Worm (Caenorhabditis elegans): ENCODE data around the gene F42C5.5.
A peak's percentile ranks its signal among the peaks of the same experiment; 100 is the strongest.

The F42C5.5 gene

ce11 chrIV:7291066-7291465 lies 3.0 kb downstream of the F42C5.5 start:
- TF ChIP-seq elt-3 (tag; optimal IDR thresholded peaks at IDR 0.05), result no peak
- no peak for TF ChIP-seq flh-1 (GFP tag; optimal IDR thresholded peaks at IDR 0.05)
- no peak for TF ChIP-seq unc-120 (tag; optimal IDR thresholded peaks at IDR 0.05; ENCODE audit: poor library complexity, severe bottlenecking)
- no peak for TF ChIP-seq nhr-237 (tag; optimal IDR thresholded peaks at IDR 0.05)
- no peak for TF ChIP-seq unc-62 (GFP tag; optimal IDR thresholded peaks at IDR 0.05)
- TF ChIP-seq lin-32 (GFP tag; optimal IDR thresholded peaks at IDR 0.05), result no peak
- TF ChIP-seq sem-2 (GFP tag; optimal IDR thresholded peaks at IDR 0.05), result no peak
- no peak for TF ChIP-seq nhr-12 (tag; optimal IDR thresholded peaks at IDR 0.05)

- no peak for TF ChIP-seq sptf-1 (tag; optimal IDR thresholded peaks at IDR 0.05)
- no peak for TF ChIP-seq hlh-1 (tag; optimal IDR thresholded peaks at IDR 0.05)
- no peak for TF ChIP-seq unc-62 (GFP tag; optimal IDR thresholded peaks at IDR 0.05)
- no peak for TF ChIP-seq pha-4 (tag; optimal IDR thresholded peaks at IDR 0.05)
- TF ChIP-seq bed-3 (GFP tag; optimal IDR thresholded peaks at IDR 0.05), result no peak
- no peak for TF ChIP-seq elt-1 (tag; optimal IDR thresholded peaks at IDR 0.05; ENCODE audit: borderline replicate concordance, insufficient read depth)
- TF ChIP-seq sem-2 (GFP tag; optimal IDR thresholded peaks at IDR 0.05), result no peak
- no peak for TF ChIP-seq mls-2 (tag; optimal IDR thresholded peaks at IDR 0.05)
- TF ChIP-seq blmp-1 (tag; optimal IDR thresholded peaks at IDR 0.05), result no peak
- TF ChIP-seq nhr-237 (tag; optimal IDR thresholded peaks at IDR 0.05), result no peak
Measured at ce11 chrIV:7287474-7287873, 6.5 kb downstream of the F42C5.5 start, which contains the start of gene F42C5.3. TSS of gene F42C5.3 (minus strand) at chrIV:7287574.

- TF ChIP-seq nhr-12 (tag; optimal IDR thresholded peaks at IDR 0.05), result no peak
- no peak for TF ChIP-seq drap-1 (GFP tag; optimal IDR thresholded peaks at IDR 0.05)
- no peak for TF ChIP-seq lin-13 (tag; optimal IDR thresholded peaks at IDR 0.05)
- TF ChIP-seq elt-1 (tag; optimal IDR thresholded peaks at IDR 0.05; ENCODE audit: borderline replicate concordance, insufficient read depth), result no peak
- no peak for TF ChIP-seq cnd-1 (tag; optimal IDR thresholded peaks at IDR 0.05)
- TF ChIP-seq ceh-43 (GFP tag; optimal IDR thresholded peaks at IDR 0.05), result no peak
- TF ChIP-seq ceh-83 (GFP tag; optimal IDR thresholded peaks at IDR 0.05), result no peak
- TF ChIP-seq nhr-237 (tag; optimal IDR thresholded peaks at IDR 0.05), result no peak
- no peak for TF ChIP-seq hlh-1 (tag; optimal IDR thresholded peaks at IDR 0.05)
- no peak for TF ChIP-seq snpc-4 (tag; optimal IDR thresholded peaks at IDR 0.05)
- TF ChIP-seq lsy-2 (tag; optimal IDR thresholded peaks at IDR 0.05), result no peak
- TF ChIP-seq nhr-2 (tag; optimal IDR thresholded peaks at IDR 0.05), result no peak
- TF ChIP-seq M03D4.4 (tag; optimal IDR thresholded peaks at IDR 0.05), result no peak
Measured at ce11 chrIV:7285839-7286238, 8.2 kb downstream of the F42C5.5 start, which contains the start of gene C06E4.8. TSS of gene C06E4.8 (minus strand) at chrIV:7285875.

ce11 chrIV:7282957-7283356 lies 11.1 kb downstream of the F42C5.5 start, which contains the start of gene C06E4.1:
TSS of gene C06E4.1 (plus strand) at chrIV:7283257.
- TF ChIP-seq cnd-1 (tag; optimal IDR thresholded peaks at IDR 0.05) (no peak), zip-8 (tag; optimal IDR thresholded peaks at IDR 0.05) (no peak), ham-2 (GFP tag; optimal IDR thresholded peaks at IDR 0.05) (no peak), unc-120 (tag; optimal IDR thresholded peaks at IDR 0.05; ENCODE audit: poor library complexity, severe bottlenecking) (no peak), drap-1 (GFP tag; optimal IDR thresholded peaks at IDR 0.05) (no peak), tbx-8 (GFP tag; optimal IDR thresholded peaks at IDR 0.05) (no peak), flh-1 (GFP tag; optimal IDR thresholded peaks at IDR 0.05) (no peak), nhr-2 (tag; optimal IDR thresholded peaks at IDR 0.05) (no peak), mab-5 (tag; optimal IDR thresholded peaks at IDR 0.05) (no peak)

- TF ChIP-seq flh-1 (GFP tag; optimal IDR thresholded peaks at IDR 0.05), result no peak
Measured at ce11 chrIV:7276661-7277060, 17.4 kb downstream of the F42C5.5 start, which contains the start of gene C06E4.2. TSS of gene C06E4.2 (plus strand) at chrIV:7276961.

- TF ChIP-seq snpc-4 (tag; optimal IDR thresholded peaks at IDR 0.05) (no peak), ces-1 (GFP tag; optimal IDR thresholded peaks at IDR 0.05) (peak; percentile 76), blmp-1 (tag; optimal IDR thresholded peaks at IDR 0.05) (no peak)
Measured at ce11 chrIV:7274969-7275548, 19.0 kb downstream of the F42C5.5 start.
